Worm (Caenorhabditis elegans) whole organism, late embryonic: ENCODE results near the gene dct-7.

Experiments used
- C08G9.2 ChIP-seq: sonication (generic microtip); optimal IDR thresholded peaks from 2 replicates; lab custom pipeline; 2016; ENCODE audit warnings: mild to moderate bottlenecking, missing genetic modification characterization, moderate library complexity, missing compliant biosample characterization
- F13H6.1 ChIP-seq: sonication (generic microtip); optimal IDR thresholded peaks from 2 replicates; lab custom pipeline; 2016; ENCODE audit warnings: missing genetic modification characterization, missing compliant biosample characterization
- K09A11.1 ChIP-seq: sonication (generic microtip); optimal IDR thresholded peaks from 2 replicates; lab custom pipeline; 2017; ENCODE audit warnings: antibody characterized with exemption, mild to moderate bottlenecking, missing genetic modification characterization, missing compliant biosample characterization; ENCODE audit not compliant: insufficient read depth
- ahr-1 ChIP-seq: sonication (generic microtip); optimal IDR thresholded peaks from 2 replicates; lab custom pipeline; 2016; ENCODE audit warnings: missing genetic modification characterization, missing compliant biosample characterization
- ceh-14 ChIP-seq: sonication (generic microtip); optimal IDR thresholded peaks from 2 replicates; lab custom pipeline; 2016; ENCODE audit warnings: missing genotype, missing genetic modification characterization, missing compliant biosample characterization
- ceh-24 ChIP-seq: sonication (generic microtip); optimal IDR thresholded peaks from 2 replicates; lab custom pipeline; 2016; ENCODE audit warnings: mild to moderate bottlenecking, missing genetic modification characterization, missing compliant biosample characterization
- ceh-34 ChIP-seq: sonication (generic microtip); optimal IDR thresholded peaks from 2 replicates; lab custom pipeline; 2016; ENCODE audit warnings: mild to moderate bottlenecking, missing genetic modification characterization, missing compliant biosample characterization
- ceh-48 ChIP-seq: sonication (generic microtip); optimal IDR thresholded peaks from 2 replicates; lab custom pipeline; 2016; ENCODE audit warnings: missing genetic modification characterization, inconsistent platforms, missing compliant biosample characterization
- ceh-9 ChIP-seq: sonication (generic microtip); optimal IDR thresholded peaks from 2 replicates; lab custom pipeline; 2016; ENCODE audit warnings: mild to moderate bottlenecking, missing genetic modification characterization, inconsistent platforms, missing compliant biosample characterization
- che-1 ChIP-seq: sonication (generic microtip); optimal IDR thresholded peaks from 2 replicates; lab custom pipeline; 2016; ENCODE audit warnings: mild to moderate bottlenecking, missing genetic modification characterization, missing compliant biosample characterization
- dmd-4 ChIP-seq: sonication (generic microtip); optimal IDR thresholded peaks from 2 replicates; lab custom pipeline; 2016; ENCODE audit warnings: borderline replicate concordance, missing genetic modification characterization, missing compliant biosample characterization
- dve-1 ChIP-seq: sonication (generic microtip); optimal IDR thresholded peaks from 2 replicates; lab custom pipeline; 2017; ENCODE audit warnings: antibody characterized with exemption, mild to moderate bottlenecking, missing genetic modification characterization, missing compliant biosample characterization
- elt-4 ChIP-seq: sonication (generic microtip); optimal IDR thresholded peaks from 2 replicates; lab custom pipeline; 2016; ENCODE audit warnings: missing genetic modification characterization, missing compliant biosample characterization
- ets-4 ChIP-seq: sonication (generic microtip); optimal IDR thresholded peaks from 2 replicates; lab custom pipeline; 2016; ENCODE audit warnings: missing genetic modification characterization, missing compliant biosample characterization
- eyg-1 ChIP-seq: sonication (generic microtip); optimal IDR thresholded peaks from 2 replicates; lab custom pipeline; 2016; ENCODE audit warnings: missing genotype, missing genetic modification characterization, missing compliant biosample characterization
- fax-1 ChIP-seq: sonication (generic microtip); optimal IDR thresholded peaks from 2 replicates; lab custom pipeline; 2016; ENCODE audit warnings: missing genotype, missing genetic modification characterization, missing compliant biosample characterization
- fkh-10 ChIP-seq: fragments of 150-350 bp; optimal IDR thresholded peaks from 2 replicates; lab custom pipeline; 2014; ENCODE audit warnings: missing biosample characterization, missing genetic modification reagents, missing genetic modification characterization
- fkh-6 ChIP-seq: sonication (generic microtip); optimal IDR thresholded peaks from 2 replicates; lab custom pipeline; 2016; ENCODE audit warnings: missing genetic modification characterization, missing compliant biosample characterization
- gmeb-2 ChIP-seq: sonication (generic microtip); optimal IDR thresholded peaks from 2 replicates; lab custom pipeline; 2016; ENCODE audit warnings: missing genetic modification characterization, inconsistent platforms, missing compliant biosample characterization
- hlh-30 ChIP-seq: sonication (generic microtip); optimal IDR thresholded peaks from 2 replicates; lab custom pipeline; 2017; ENCODE audit warnings: antibody characterized with exemption, missing genetic modification characterization, missing compliant biosample characterization; ENCODE audit not compliant: insufficient read depth
- hlh-6 ChIP-seq: sonication (generic microtip); optimal IDR thresholded peaks from 2 replicates; lab custom pipeline; 2016; ENCODE audit warnings: missing genotype, missing genetic modification characterization, missing compliant biosample characterization
- hlh-8 ChIP-seq: sonication (generic microtip); optimal IDR thresholded peaks from 2 replicates; lab custom pipeline; 2016; ENCODE audit warnings: missing genotype, missing genetic modification characterization, missing compliant biosample characterization
- lim-6 ChIP-seq: sonication (generic microtip); optimal IDR thresholded peaks from 2 replicates; lab custom pipeline; 2016; ENCODE audit warnings: missing genetic modification characterization, missing compliant biosample characterization
- madf-2 ChIP-seq: sonication (generic microtip); optimal IDR thresholded peaks from 2 replicates; lab custom pipeline; 2017; ENCODE audit warnings: missing genetic modification characterization, missing compliant biosample characterization
- nfya-1 ChIP-seq: sonication (generic microtip); optimal IDR thresholded peaks from 2 replicates; lab custom pipeline; 2017; ENCODE audit warnings: missing genetic modification characterization, mild to moderate bottlenecking, missing compliant biosample characterization, antibody characterized with exemption, moderate library complexity
- nhr-11 ChIP-seq: fragments of 150-350 bp; optimal IDR thresholded peaks from 2 replicates; lab custom pipeline; 2014; ENCODE audit warnings: missing biosample characterization, missing genetic modification characterization
- nhr-232 ChIP-seq: sonication (generic microtip); optimal IDR thresholded peaks from 2 replicates; lab custom pipeline; 2016; ENCODE audit warnings: missing genetic modification characterization, missing compliant biosample characterization
- pag-3 ChIP-seq: sonication (generic microtip); optimal IDR thresholded peaks from 2 replicates; lab custom pipeline; 2016; ENCODE audit warnings: missing compliant biosample characterization, missing genetic modification characterization, borderline replicate concordance
- pat-9 ChIP-seq: fragments of 200-800 bp; sonication (Bioruptor generic); optimal IDR thresholded peaks from 2 replicates; lab custom pipeline; 2018; ENCODE audit warnings: mild to moderate bottlenecking, missing genetic modification characterization, moderate library complexity, missing compliant biosample characterization
- pax-1 ChIP-seq: fragments of 150-350 bp; optimal IDR thresholded peaks from 2 replicates; lab custom pipeline; 2014; ENCODE audit warnings: missing biosample characterization, missing genetic modification characterization
- pha-2 ChIP-seq: sonication (generic microtip); optimal IDR thresholded peaks from 2 replicates; lab custom pipeline; 2017; ENCODE audit warnings: mild to moderate bottlenecking, missing genetic modification characterization, missing compliant biosample characterization
- pha-4 ChIP-seq: fragments of 150-350 bp; optimal IDR thresholded peaks from 2 replicates; lab custom pipeline; 2018; ENCODE audit warnings: missing biosample characterization, missing genetic modification reagents, missing genetic modification characterization
- pqm-1 ChIP-seq: sonication (generic microtip); optimal IDR thresholded peaks from 2 replicates; lab custom pipeline; 2016; ENCODE audit warnings: missing genetic modification characterization, missing compliant biosample characterization
- rnt-1 ChIP-seq: sonication (generic microtip); optimal IDR thresholded peaks from 2 replicates; lab custom pipeline; 2016; ENCODE audit warnings: missing genetic modification characterization, missing compliant biosample characterization
- syd-9 ChIP-seq: sonication (generic microtip); optimal IDR thresholded peaks from 2 replicates; lab custom pipeline; 2016; ENCODE audit warnings: mild to moderate bottlenecking, missing genetic modification characterization, moderate library complexity, missing compliant biosample characterization
- tbx-2 ChIP-seq: sonication (generic microtip); optimal IDR thresholded peaks from 2 replicates; lab custom pipeline; 2016; ENCODE audit warnings: missing genetic modification characterization, missing compliant biosample characterization
- ttx-3 ChIP-seq: sonication (generic microtip); optimal IDR thresholded peaks from 2 replicates; lab custom pipeline; 2016; ENCODE audit warnings: missing genetic modification reagents, missing genetic modification characterization, missing compliant biosample characterization
- unc-55 ChIP-seq: sonication (generic microtip); optimal IDR thresholded peaks from 2 replicates; lab custom pipeline; 2017; ENCODE audit warnings: missing biosample characterization, missing genetic modification reagents, missing genetic modification characterization
- zip-5 ChIP-seq: sonication (generic microtip); optimal IDR thresholded peaks from 2 replicates; lab custom pipeline; 2016; ENCODE audit warnings: missing genetic modification characterization, missing compliant biosample characterization

Gene dct-7

DNA sequence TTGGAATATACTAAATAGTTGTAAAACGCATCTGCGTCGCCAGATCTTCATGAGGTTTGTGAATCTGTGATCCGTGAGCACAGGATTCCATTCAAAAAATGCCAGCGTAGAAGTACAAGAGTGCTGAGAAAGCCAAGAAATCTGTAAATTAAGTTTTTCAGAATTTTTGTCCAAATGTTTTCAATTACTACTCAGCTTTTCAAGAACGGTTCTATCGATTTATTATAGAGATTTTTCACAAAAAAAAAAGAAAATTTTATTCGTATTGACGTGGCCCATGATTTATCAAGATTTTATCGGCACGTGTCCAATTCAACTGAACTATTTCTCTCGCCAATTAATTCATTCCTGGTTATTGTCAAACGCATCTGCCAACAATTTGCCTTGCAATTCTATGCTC, 21.1 kb downstream of the dct-7 start, which contains the start of gene F36A4.3:
Gene F36A4.3 (plus strand): TSS at position 301 of the 400 bp plus-strand sequence.
- TF ChIP-seq hlh-8 (tag; lab: Kevin White, UChicago) (no peak), eyg-1 (tag; lab: Kevin White, UChicago) (no peak), lim-6 (tag; lab: Kevin White, UChicago) (no peak), pag-3 (no peak), F13H6.1 (tag; lab: Kevin White, UChicago) (no peak), ceh-48 (tag; lab: Kevin White, UChicago) (no peak), gmeb-2 (tag; lab: Kevin White, UChicago) (no peak), pat-9 (tag; lab: Kevin White, UChicago) (no peak), ttx-3 (tag; lab: Kevin White, UChicago) (no peak), dmd-4 (tag; lab: Kevin White, UChicago) (no peak), fkh-10 (no peak), fkh-6 (no peak), ahr-1 (tag; lab: Kevin White, UChicago) (no peak), ceh-14 (tag; lab: Kevin White, UChicago) (no peak), ceh-24 (tag; lab: Kevin White, UChicago) (no peak), madf-2 (tag; lab: Kevin White, UChicago) (no peak), nhr-232 (tag; lab: Kevin White, UChicago) (no peak), tbx-2 (tag; lab: Kevin White, UChicago) (no peak)

DNA sequence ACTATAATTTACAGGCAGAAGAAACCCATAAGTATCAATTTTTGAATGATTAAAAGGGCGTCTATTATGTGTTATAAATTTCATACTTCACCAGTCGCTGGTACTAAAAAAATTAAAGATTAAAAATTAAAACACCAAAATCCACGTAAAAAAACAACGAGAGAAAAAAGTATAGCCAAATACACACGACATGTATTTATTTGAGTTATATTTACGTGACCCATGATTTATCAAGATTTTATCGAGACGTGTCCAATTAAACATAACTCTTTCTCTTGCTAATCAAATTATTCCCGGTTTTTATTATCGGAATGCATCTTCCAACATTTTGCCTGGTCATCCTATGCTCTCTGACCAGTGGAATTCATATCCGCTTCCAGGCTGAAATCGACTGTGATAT, 23.1 kb downstream of the dct-7 start, which contains the start of gene F36A4.4:
Gene F36A4.4 (plus strand): TSS at position 301 of the 400 bp plus-strand sequence.
- TF ChIP-seq pax-1 (tag; lab: Kevin White, UChicago): no peak
- TF ChIP-seq, all 69 proteins: peak for 0

DNA sequence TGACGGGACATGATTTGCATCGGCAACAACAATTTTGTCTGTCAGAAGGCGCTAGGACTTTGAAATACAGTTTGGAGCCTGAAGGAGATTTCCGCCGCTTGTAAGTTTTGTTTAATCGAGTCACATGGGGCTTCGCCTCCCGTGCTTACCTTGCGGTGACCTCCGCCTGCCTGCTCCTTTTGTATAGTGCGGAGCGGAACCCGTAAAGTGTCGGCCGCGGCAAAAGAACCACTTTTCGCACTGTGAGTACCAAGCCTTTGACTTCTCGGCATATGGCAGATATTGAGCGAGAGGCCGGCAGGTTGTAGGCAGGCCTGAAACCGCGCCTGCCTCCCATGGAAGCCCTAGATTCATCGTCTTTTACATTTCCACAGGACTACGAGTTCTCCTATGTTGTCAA, 24.4 kb downstream of the dct-7 start:
- TF ChIP-seq zip-5 (tag; lab: Kevin White, UChicago) (no peak), hlh-6 (no peak), ets-4 (no peak)

DNA sequence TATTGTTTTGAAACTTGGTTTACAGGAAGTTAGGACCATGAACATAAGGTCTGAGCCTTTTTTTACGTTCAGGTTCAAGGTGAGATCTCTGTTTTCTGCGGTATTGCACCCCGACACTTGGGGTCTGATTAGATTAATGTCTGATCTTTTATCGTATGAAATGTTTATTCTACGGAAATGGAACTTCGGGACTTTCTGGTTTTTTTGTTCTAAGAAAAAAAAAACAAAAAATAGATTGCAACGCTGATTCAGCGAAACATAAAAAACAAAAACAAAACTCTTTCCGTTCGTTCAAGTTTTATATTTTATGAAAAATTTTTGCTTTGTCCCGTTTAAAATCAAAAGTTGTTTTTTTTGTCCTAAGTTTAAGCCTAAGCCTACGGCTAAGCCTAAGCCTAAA, 25.1 kb downstream of the dct-7 start, which contains the start of gene F36A4.5:
Gene F36A4.5 (plus strand): TSS at position 301 of the 400 bp plus-strand sequence.
- TF ChIP-seq pat-9 (tag; lab: Kevin White, UChicago): no peak

ce11 chrIV:4264649-4265048, 25.7 kb downstream of the dct-7 start:
- TF ChIP-seq rnt-1 (tag; lab: Kevin White, UChicago): no peak
- no peak for TF ChIP-seq ceh-34 (tag; lab: Kevin White, UChicago)
- no peak for TF ChIP-seq unc-55 (GFP tag; lab: Kevin White, UChicago)
- peak; percentile 54 for TF ChIP-seq C08G9.2 (tag; lab: Kevin White, UChicago)
- peak; percentile 15 for TF ChIP-seq elt-4
- peak; percentile 63 for TF ChIP-seq hlh-6
- peak; percentile 6 for TF ChIP-seq tbx-2 (tag; lab: Kevin White, UChicago)
- TF ChIP-seq pqm-1 (tag; lab: Kevin White, UChicago): no peak
- TF ChIP-seq, all 69 proteins: peak for 4

DNA sequence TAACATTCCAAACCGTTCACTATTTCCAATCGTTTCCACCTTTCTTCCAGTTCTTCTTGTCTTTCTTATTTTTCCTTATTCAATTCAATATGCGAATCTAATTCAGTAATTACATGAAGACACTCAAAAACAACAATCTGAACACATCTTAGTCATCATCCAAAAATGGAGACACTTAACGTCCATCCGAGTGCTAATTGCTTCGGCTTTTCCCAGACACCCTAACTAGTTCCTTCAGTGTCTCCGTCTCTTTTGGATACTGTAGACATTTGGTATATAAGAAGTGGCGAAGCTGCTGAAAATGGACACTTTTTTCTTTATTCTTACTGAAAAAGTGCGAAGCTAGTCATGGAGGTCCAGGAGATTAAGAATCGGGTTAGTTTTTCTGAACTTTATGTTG, 27.4 kb downstream of the dct-7 start, which contains the start of gene col-33:
Gene col-33 (plus strand): TSS at position 301 of the 400 bp plus-strand sequence.
- no peak for TF ChIP-seq fkh-10
- TF ChIP-seq pha-2 (tag; lab: Kevin White, UChicago): no peak
- TF ChIP-seq pax-1 (tag; lab: Kevin White, UChicago): no peak
- TF ChIP-seq ceh-24 (tag; lab: Kevin White, UChicago): no peak
- no peak for TF ChIP-seq hlh-30 (tag; lab: Kevin White, UChicago)
- TF ChIP-seq lim-6 (tag; lab: Kevin White, UChicago): no peak
- TF ChIP-seq nhr-11 (tag; lab: Kevin White, UChicago): no peak
- TF ChIP-seq syd-9: no peak
- no peak for TF ChIP-seq pha-4 (tag; lab: Kevin White, UChicago)
- no peak for TF ChIP-seq fax-1 (tag; lab: Kevin White, UChicago)
- TF ChIP-seq dve-1 (tag; lab: Kevin White, UChicago): no peak
- TF ChIP-seq pag-3: no peak
- no peak for TF ChIP-seq ceh-9 (tag; lab: Kevin White, UChicago)
- no peak for TF ChIP-seq K09A11.1
- TF ChIP-seq nfya-1: no peak
- TF ChIP-seq hlh-8 (tag; lab: Kevin White, UChicago): no peak
- TF ChIP-seq pqm-1 (tag; lab: Kevin White, UChicago): no peak
- TF ChIP-seq che-1 (tag; lab: Kevin White, UChicago): no peak
